Worm (Caenorhabditis elegans): ENCODE results near the gene mig-15.

DNA sequence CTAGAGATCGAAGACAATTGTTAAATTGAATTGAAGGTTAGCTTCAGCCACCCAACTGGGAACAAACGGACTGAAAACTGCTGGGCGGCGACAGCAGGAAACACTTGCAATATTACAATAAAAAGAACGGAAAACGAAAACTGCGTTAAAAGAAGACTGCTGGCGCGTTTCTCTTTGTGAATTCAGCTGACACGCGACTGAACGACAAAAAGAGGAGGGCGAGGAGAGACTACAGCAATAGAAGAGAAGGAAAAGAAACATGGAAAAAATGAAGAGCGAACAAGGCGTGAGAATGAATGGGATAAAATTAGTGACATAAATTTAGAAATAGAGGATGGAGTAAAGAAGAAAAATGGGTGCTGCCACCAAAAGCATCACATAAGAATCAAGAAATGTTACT, 50.8 kb downstream of the mig-15 start:
- TF ChIP-seq elt-1 (tag; optimal IDR thresholded peaks at IDR 0.05; ENCODE audit: borderline replicate concordance, insufficient read depth) (no peak), snpc-4 (tag; optimal IDR thresholded peaks at IDR 0.05) (no peak), nhr-12 (tag; optimal IDR thresholded peaks at IDR 0.05) (no peak)
